Fruit fly (Drosophila melanogaster): ENCODE results near the gene Aven.

The Aven gene

DNA sequence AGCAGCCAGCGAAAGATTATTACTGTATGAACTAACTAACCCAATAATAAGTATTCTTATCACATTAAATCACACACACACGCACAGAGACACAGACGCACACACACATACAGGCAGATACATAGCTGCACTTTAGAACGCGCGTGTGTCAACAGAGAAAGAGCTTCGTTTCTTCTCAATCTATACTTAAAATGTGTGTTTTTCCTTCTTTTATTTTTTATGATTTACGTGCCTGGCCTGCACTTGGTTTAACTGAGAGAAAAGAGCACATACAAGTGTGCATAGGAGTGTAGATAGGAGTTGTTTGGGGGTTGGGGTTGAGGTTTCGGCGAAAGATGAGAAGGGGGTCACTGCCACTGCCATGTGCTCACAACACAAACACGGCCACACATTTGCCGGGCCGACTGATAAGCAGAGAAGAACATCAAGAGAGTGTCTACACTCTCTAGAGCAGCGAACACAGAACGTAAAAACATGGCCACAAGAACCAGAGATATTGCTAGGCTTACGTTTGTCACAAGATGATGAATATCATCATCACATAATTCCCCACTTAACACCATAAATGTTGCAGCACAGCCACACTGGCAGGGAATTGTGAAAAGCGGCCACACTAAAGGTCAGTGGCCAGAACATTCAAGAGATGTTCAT lies 38.3 kb upstream of the Aven start (continued):
- no peak for TF ChIP-seq CG12769 (tag; optimal IDR thresholded peaks at IDR 0.05)
- no peak for TF ChIP-seq CG8359 (GFP tag; optimal IDR thresholded peaks at IDR 0.05; ENCODE audit: borderline replicate concordance)
- no peak for TF ChIP-seq CG12219 (GFP tag; optimal IDR thresholded peaks at IDR 0.05)
- no peak for TF ChIP-seq CG31224 (GFP tag; IDR thresholded peaks at IDR 0.05)
- TF ChIP-seq seq (GFP tag; IDR thresholded peaks at IDR 0.05), result no peak
- TF ChIP-seq luna (GFP tag; optimal IDR thresholded peaks at IDR 0.05), result no peak
- no peak for TF ChIP-seq CG16779 (GFP tag; IDR thresholded peaks at IDR 0.05)
- no peak for TF ChIP-seq CG1792 (GFP tag; optimal IDR thresholded peaks at IDR 0.05)
- peak; percentile 61 for TF ChIP-seq nom (GFP tag; optimal IDR thresholded peaks at IDR 0.05)
- TF ChIP-seq Dip2 (GFP tag; IDR thresholded peaks at IDR 0.05), result no peak
- TF ChIP-seq HmgD (GFP tag; optimal IDR thresholded peaks at IDR 0.05), result no peak
- peak; percentile 3 for TF ChIP-seq HmgZ (tag; optimal IDR thresholded peaks at IDR 0.05)
- no peak for TF ChIP-seq Mrtf (GFP tag; IDR thresholded peaks at IDR 0.05)
- no peak for TF ChIP-seq MTF-1 (GFP tag; optimal IDR thresholded peaks at IDR 0.05; ENCODE audit: borderline replicate concordance)
- TF ChIP-seq CG16815 (GFP tag; optimal IDR thresholded peaks at IDR 0.05), result no peak
- TF ChIP-seq fd64A (GFP tag; optimal IDR thresholded peaks at IDR 0.05), result no peak
- no peak for TF ChIP-seq emc (GFP tag; optimal IDR thresholded peaks at IDR 0.05)
- no peak for TF ChIP-seq sima (GFP tag; optimal IDR thresholded peaks at IDR 0.05)
- TF ChIP-seq CG17612 (GFP tag; IDR thresholded peaks at IDR 0.05), result no peak
- TF ChIP-seq bbx (GFP tag; IDR thresholded peaks at IDR 0.05; ENCODE audit: partially characterized antibody), result no peak

- TF ChIP-seq so (GFP tag; IDR thresholded peaks at IDR 0.05) (no peak), unpg (GFP tag; optimal IDR thresholded peaks at IDR 0.05) (no peak), Xrp1 (GFP tag; IDR thresholded peaks at IDR 0.05) (no peak), Tbp (GFP tag; optimal IDR thresholded peaks at IDR 0.05) (no peak), slbo (GFP tag; IDR thresholded peaks at IDR 0.05) (no peak), Rfx (GFP tag; IDR thresholded peaks at IDR 0.05) (peak; percentile 35; the same call in 1 of the 2 replicates), B-H2 (GFP tag; optimal IDR thresholded peaks at IDR 0.05) (peak; percentile 12), lola (GFP tag; optimal IDR thresholded peaks at IDR 0.05) (no peak), CG13894 (tag; optimal IDR thresholded peaks at IDR 0.05) (peak; percentile 44), CG10366 (GFP tag; IDR thresholded peaks at IDR 0.05) (no peak), CG8290 (GFP tag; optimal IDR thresholded peaks at IDR 0.05) (no peak), CG8290 (tag; optimal IDR thresholded peaks at IDR 0.05) (peak in 1 of 2 experiments; percentile 78), CG7372 (GFP tag; IDR thresholded peaks at IDR 0.05) (no peak), CG9797 (GFP tag; optimal IDR thresholded peaks at IDR 0.05) (no peak), CG13296 (GFP tag; optimal IDR thresholded peaks at IDR 0.05) (peak; percentile 31), sqz (GFP tag; optimal IDR thresholded peaks at IDR 0.05) (no peak), Taf1 (GFP tag; IDR thresholded peaks at IDR 0.05) (no peak), CrebB (tag; optimal IDR thresholded peaks at IDR 0.05) (peak; percentile 49), CG34376 (GFP tag; optimal IDR thresholded peaks at IDR 0.05) (peak; percentile 6), CG1024 (GFP tag; IDR thresholded peaks at IDR 0.05) (no peak), corto (GFP tag; optimal IDR thresholded peaks at IDR 0.05) (no peak), CG30431 (GFP tag; optimal IDR thresholded peaks at IDR 0.05) (no peak), CG14014 (GFP tag; IDR thresholded peaks at IDR 0.05) (peak; percentile 54; the same call in 1 of the 2 replicates), org-1 (GFP tag; optimal IDR thresholded peaks at IDR 0.05) (no peak), CG17612 (GFP tag; IDR thresholded peaks at IDR 0.05) (no peak), CG8359 (GFP tag; optimal IDR thresholded peaks at IDR 0.05; ENCODE audit: borderline replicate concordance) (no peak), zfh2 (GFP tag; optimal IDR thresholded peaks at IDR 0.05) (no peak), sens-2 (GFP tag; IDR thresholded peaks at IDR 0.05) (no peak), CG2202 (tag; optimal IDR thresholded peaks at IDR 0.05) (no peak), Gsc (GFP tag; IDR thresholded peaks at IDR 0.05) (no peak), pum (GFP tag; optimal IDR thresholded peaks at IDR 0.05) (no peak), CG12071 (GFP tag; optimal IDR thresholded peaks at IDR 0.05) (peak; percentile 38), Atf-2 (GFP tag; optimal IDR thresholded peaks at IDR 0.05) (no peak)
Measured at dm6 chrX:12667008-12667407, 37.6 kb upstream of the Aven start.
